Worm (Caenorhabditis elegans) whole organism, L1 larva: Measurements from ENCODE around the gene snb-1.
A peak's percentile ranks its signal among the peaks of the same experiment; 100 is the strongest.

Experiments used
- F16B12.6 ChIP-seq: fragments of 150-350 bp; optimal IDR thresholded peaks from 2 replicates; lab custom pipeline; 2014; ENCODE audit warnings: missing biosample characterization, missing genetic modification characterization
- aly-2 ChIP-seq: fragments of 150-350 bp; optimal IDR thresholded peaks from 2 replicates; lab custom pipeline; 2014; ENCODE audit warnings: missing biosample characterization, missing genetic modification characterization
- ama-1 ChIP-seq: fragments of 150-350 bp; optimal IDR thresholded peaks from 2 replicates; lab custom pipeline; 2014
- ceh-8 ChIP-seq: fragments of 200-800 bp; sonication (Bioruptor generic); optimal IDR thresholded peaks from 2 replicates; lab custom pipeline; 2018; ENCODE audit warnings: mild to moderate bottlenecking, missing genetic modification characterization, moderate library complexity, missing compliant biosample characterization
- elt-2 ChIP-seq: sonication (generic microtip); optimal IDR thresholded peaks from 2 replicates; lab custom pipeline; 2016; ENCODE audit warnings: missing genetic modification characterization, mild to moderate bottlenecking, inconsistent platforms, missing compliant biosample characterization, missing genetic modification reagents
- fkh-10 ChIP-seq: sonication (generic microtip); optimal IDR thresholded peaks from 2 replicates; lab custom pipeline; 2017; ENCODE audit warnings: missing biosample characterization, missing genetic modification reagents, missing genetic modification characterization
- lir-3 ChIP-seq: sonication (generic microtip); optimal IDR thresholded peaks from 2 replicates; lab custom pipeline; 2016; ENCODE audit warnings: mild to moderate bottlenecking, missing genetic modification characterization, moderate library complexity, missing compliant biosample characterization; ENCODE audit not compliant: poor library complexity
- lsy-2 ChIP-seq, 2 experiments: fragments of 150-350 bp; optimal IDR thresholded peaks; 2 replicates each; lab custom pipeline; 2014; ENCODE audit warnings: missing biosample characterization in 2 of 2, missing genetic modification characterization in 2 of 2
- mdl-1 ChIP-seq, 2 experiments: fragments of 150-350 bp; optimal IDR thresholded peaks; 2 replicates each; lab custom pipeline; 2014 to 2017; ENCODE audit warnings: missing biosample characterization in 2 of 2, missing genetic modification characterization in 2 of 2, inconsistent platforms in 1 of 2
- nhr-237 ChIP-seq: fragments of 150-350 bp; optimal IDR thresholded peaks from 2 replicates; lab custom pipeline; 2014; ENCODE audit warnings: missing biosample characterization, missing genetic modification characterization
- pag-3 ChIP-seq: sonication (generic microtip); optimal IDR thresholded peaks from 2 replicates; lab custom pipeline; 2017; ENCODE audit warnings: missing genetic modification characterization, mild to moderate bottlenecking, missing compliant biosample characterization, antibody characterized with exemption, borderline replicate concordance; ENCODE audit not compliant: insufficient read depth
- unc-130 ChIP-seq: fragments of 150-350 bp; optimal IDR thresholded peaks from 2 replicates; lab custom pipeline; 2017; ENCODE audit warnings: missing biosample characterization, missing genetic modification characterization, inconsistent platforms
- unc-62 ChIP-seq: fragments of 150-350 bp; optimal IDR thresholded peaks from 2 replicates; lab custom pipeline; 2014; ENCODE audit warnings: missing biosample characterization, missing genetic modification reagents, missing genetic modification characterization
- ztf-4 ChIP-seq: fragments of 150-350 bp; optimal IDR thresholded peaks from 2 replicates; lab custom pipeline; 2014; ENCODE audit warnings: missing biosample characterization, missing genetic modification characterization

DNA sequence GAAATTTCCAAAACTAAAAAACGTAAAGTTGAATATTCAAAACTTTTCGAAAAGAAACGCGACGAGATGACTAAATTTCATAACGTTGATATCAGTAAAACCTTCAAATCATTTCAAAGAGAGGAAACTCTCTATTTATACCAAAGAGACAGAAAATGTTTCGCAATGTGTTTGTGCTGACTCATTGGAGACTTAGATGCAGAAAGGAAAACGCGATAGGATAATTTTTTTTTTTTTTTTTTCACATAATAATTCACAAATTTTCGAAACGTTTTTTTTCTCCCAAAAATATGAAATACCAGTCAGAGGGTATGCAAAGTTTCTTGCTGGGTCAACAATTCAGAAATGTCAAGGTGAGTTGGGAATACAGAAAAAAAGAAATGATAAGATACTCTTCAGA is 50.1 kb downstream of the snb-1 start:
- TF ChIP-seq elt-2 (tag; lab: Kevin White, UChicago) = no peak
- no peak for TF ChIP-seq nhr-237 (tag; lab: Kevin White, UChicago)
- no peak for TF ChIP-seq aly-2 (tag; lab: Kevin White, UChicago)
- no peak for TF ChIP-seq F16B12.6 (tag; lab: Kevin White, UChicago)
- no peak for TF ChIP-seq pag-3 (tag; lab: Kevin White, UChicago)
- TF ChIP-seq lsy-2 (tag; optimal IDR thresholded peaks at IDR 0.05; lab: Kevin White, UChicago) = peak in 1 of 2 experiments; percentile 8
- TF ChIP-seq ztf-4 (tag; lab: Kevin White, UChicago) = no peak
- no peak for TF ChIP-seq lir-3
- TF ChIP-seq ceh-8 (GFP tag; lab: Kevin White, UChicago) = no peak
- TF ChIP-seq unc-130 (tag; lab: Kevin White, UChicago) = no peak
- TF ChIP-seq mdl-1 (tag; optimal IDR thresholded peaks at IDR 0.05; lab: Kevin White, UChicago) = no peak
- no peak for TF ChIP-seq fkh-10 (GFP tag; lab: Kevin White, UChicago)
- no peak for TF ChIP-seq unc-62 (GFP tag; lab: Kevin White, UChicago)
- TF ChIP-seq ama-1 = no peak
